Worm (Caenorhabditis elegans) whole organism, early embryonic: Measurements from ENCODE around the gene clec-19.

Experiments
- aly-1 ChIP-seq: sonication (generic microtip); optimal IDR thresholded peaks from 2 replicates; lab custom pipeline; 2016; ENCODE audit warnings: missing genetic modification characterization, missing compliant biosample characterization
- ama-1 ChIP-seq: fragments of 150-350 bp; optimal IDR thresholded peaks from 2 replicates; lab custom pipeline; 2014
- ceh-13 ChIP-seq: fragments of 200-800 bp; sonication (Bioruptor generic); optimal IDR thresholded peaks from 2 replicates; lab custom pipeline; 2018; ENCODE audit warnings: mild to moderate bottlenecking, missing genetic modification characterization, missing compliant biosample characterization
- ceh-36 ChIP-seq: sonication (generic microtip); optimal IDR thresholded peaks from 2 replicates; lab custom pipeline; 2016; ENCODE audit warnings: missing genetic modification characterization, inconsistent platforms, missing compliant biosample characterization
- flt-1 ChIP-seq: fragments of 200-800 bp; sonication (Bioruptor generic); IDR thresholded peaks from 2 replicates; pipeline ENCODE4 v1.3.6; 2022; ENCODE audit warnings: missing genetic modification characterization, missing compliant biosample characterization
- hmg-4 ChIP-seq: fragments of 200-800 bp; sonication (Bioruptor generic); optimal IDR thresholded peaks from 2 replicates; lab custom pipeline; 2018; ENCODE audit warnings: mild to moderate bottlenecking, missing genetic modification characterization, missing compliant biosample characterization
- scrt-1 ChIP-seq: fragments of 200-800 bp; sonication (Bioruptor generic); IDR thresholded peaks from 2 replicates; pipeline ENCODE4 v1.3.6; 2022; ENCODE audit warnings: missing genetic modification characterization, missing compliant biosample characterization
- tbx-11 ChIP-seq: fragments of 200-800 bp; sonication (Bioruptor generic); IDR thresholded peaks from 2 replicates; pipeline ENCODE4 v1.3.6; 2022; ENCODE audit warnings: missing genetic modification characterization, missing compliant biosample characterization
- tbx-37 ChIP-seq: fragments of 200-800 bp; sonication (Bioruptor generic); conservative IDR thresholded peaks from 2 replicates; pipeline ENCODE4 v1.3.6; 2022; ENCODE audit warnings: missing genetic modification reagents, missing genetic modification characterization, missing compliant biosample characterization
- tra-4 ChIP-seq: sonication (generic microtip); optimal IDR thresholded peaks from 2 replicates; lab custom pipeline; 2017; ENCODE audit warnings: missing genetic modification characterization, missing compliant biosample characterization

DNA sequence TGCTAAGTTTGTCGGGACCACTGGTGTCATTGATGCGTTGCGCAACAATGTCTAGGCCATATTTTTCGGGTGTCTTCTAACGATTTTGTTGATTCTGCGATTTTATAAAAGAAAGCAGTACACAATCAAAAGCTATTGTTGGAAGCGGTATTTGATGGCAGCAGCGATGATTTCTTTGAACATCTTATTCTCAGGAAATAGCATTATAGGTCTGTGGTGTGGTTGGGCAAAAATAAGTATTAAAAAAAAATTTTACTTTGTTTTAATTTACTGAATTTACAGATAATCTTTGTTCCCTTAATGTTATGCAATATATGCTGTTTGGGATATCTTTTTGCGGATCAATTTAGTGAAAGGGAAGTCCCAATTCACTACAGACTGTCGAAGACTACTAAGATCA, 12.8 kb downstream of the clec-19 start, which contains the start of gene F36H5.10:
- TF ChIP-seq flt-1 (GFP tag; lab: Robert Waterston, UW) (no peak), tra-4 (no peak), ama-1 (no peak), aly-1 (tag; lab: Kevin White, UChicago) (no peak), ceh-36 (tag; lab: Kevin White, UChicago) (no peak), ceh-13 (GFP tag; lab: Kevin White, UChicago) (no peak), tbx-11 (GFP tag; lab: Robert Waterston, UW) (no peak), tbx-37 (GFP tag; lab: Robert Waterston, UW) (no peak), scrt-1 (GFP tag; lab: Robert Waterston, UW) (no peak), hmg-4 (GFP tag; lab: Kevin White, UChicago) (no peak)
